Fruit fly (Drosophila melanogaster): ENCODE measurements around the gene edin.

DNA sequence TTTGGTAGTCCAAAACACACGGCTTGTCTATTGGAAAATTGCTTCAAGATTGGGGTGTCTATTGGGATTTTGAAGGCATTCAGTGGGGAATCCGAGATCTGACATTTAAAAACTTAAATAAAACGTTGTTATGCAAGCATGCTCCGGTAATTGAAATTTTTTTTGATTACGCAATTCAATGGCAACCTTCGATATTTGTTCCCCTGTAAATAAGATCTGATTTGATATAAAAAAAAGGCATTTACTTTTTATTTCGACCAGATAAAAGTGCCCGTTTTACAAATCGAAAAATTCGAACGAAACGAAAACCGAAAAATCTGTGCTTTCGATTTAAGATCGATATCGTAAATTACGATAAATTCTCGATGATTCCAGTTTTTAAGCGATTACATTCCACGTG, 15.9 kb upstream of the edin start, which contains the start of the genes CG13733 and qjt:
- TF ChIP-seq CG11902 (GFP tag; optimal IDR thresholded peaks at IDR 0.05) (no peak), Hr38 (GFP tag; optimal IDR thresholded peaks at IDR 0.05) (no peak), spab (GFP tag; optimal IDR thresholded peaks at IDR 0.05) (no peak), Sox14 (GFP tag; optimal IDR thresholded peaks at IDR 0.05) (no peak), ss (GFP tag; optimal IDR thresholded peaks at IDR 0.05) (no peak), pdm3 (GFP tag; optimal IDR thresholded peaks at IDR 0.05) (no peak)
